Fruit fly (Drosophila melanogaster) whole organism, embryonic: ENCODE data around the gene Reepl1.

Source experiments
- ATbp ChIP-seq: fragments of 200-800 bp; sonication (Bioruptor generic); optimal IDR thresholded peaks from 2 replicates; lab custom pipeline; 2017; ENCODE audit warnings: missing biosample characterization, mild to moderate bottlenecking, missing genetic modification characterization, missing genetic modification reagents
- Atf3 ChIP-seq: fragments of 200-800 bp; sonication (Bioruptor generic); optimal IDR thresholded peaks from 3 replicates; lab custom pipeline; 2016; ENCODE audit warnings: missing biosample characterization, missing genetic modification characterization
- CG10431 ChIP-seq: fragments of 200-800 bp; sonication (Bioruptor generic); optimal IDR thresholded peaks from 3 replicates; lab custom pipeline; 2018; ENCODE audit warnings: missing biosample characterization, mild to moderate bottlenecking, missing genetic modification characterization
- CG11085 ChIP-seq: fragments of 200-800 bp; sonication (Bioruptor generic); IDR thresholded peaks from 2 replicates; pipeline ENCODE4 v1.3.6; 2022; ENCODE audit warnings: missing biosample characterization, missing genetic modification characterization
- CG11093 ChIP-seq: fragments of 200-800 bp; sonication (Bioruptor generic); IDR thresholded peaks from 3 replicates; pipeline ENCODE4 v1.3.6; 2022; ENCODE audit warnings: missing biosample characterization, missing genetic modification characterization
- CG11504 ChIP-seq: fragments of 200-800 bp; sonication (Bioruptor generic); optimal IDR thresholded peaks from 3 replicates; lab custom pipeline; 2019; ENCODE audit warnings: missing biosample characterization, mild to moderate bottlenecking, missing genetic modification characterization, moderate library complexity
- CG12104 ChIP-seq: fragments of 200-800 bp; sonication (Bioruptor generic); optimal IDR thresholded peaks from 3 replicates; lab custom pipeline; 2016; ENCODE audit warnings: missing biosample characterization, missing genetic modification characterization
- CG14860 ChIP-seq: fragments of 200-800 bp; sonication (Bioruptor generic); IDR thresholded peaks from 3 replicates; pipeline ENCODE4 v1.3.6; 2022; ENCODE audit warnings: missing biosample characterization, missing genetic modification characterization; ENCODE audit not compliant: partially characterized antibody
- CG15073 ChIP-seq: fragments of 200-800 bp; sonication (Bioruptor generic); optimal IDR thresholded peaks from 2 replicates; lab custom pipeline; 2016; ENCODE audit warnings: missing biosample characterization, missing genetic modification characterization
- CG15514 ChIP-seq: fragments of 200-800 bp; sonication (Bioruptor generic); optimal IDR thresholded peaks from 3 replicates; lab custom pipeline; 2017; ENCODE audit warnings: missing biosample characterization, missing genetic modification characterization, mild to moderate bottlenecking, moderate library complexity, missing genetic modification reagents
- CG17328 ChIP-seq: fragments of 200-800 bp; sonication (Bioruptor generic); IDR thresholded peaks from 2 replicates; pipeline ENCODE4 v1.3.6; 2022; ENCODE audit warnings: missing biosample characterization, missing genetic modification characterization
- CG1792 ChIP-seq: fragments of 200-800 bp; sonication (Bioruptor generic); optimal IDR thresholded peaks from 2 replicates; lab custom pipeline; 2016; ENCODE audit warnings: missing biosample characterization, missing genetic modification characterization
- CG18764 ChIP-seq: fragments of 200-800 bp; sonication (Bioruptor generic); optimal IDR thresholded peaks from 3 replicates; lab custom pipeline; 2016; ENCODE audit warnings: missing biosample characterization, missing genetic modification characterization
- CG2120 ChIP-seq: fragments of 200-800 bp; sonication (Bioruptor generic); optimal IDR thresholded peaks from 3 replicates; lab custom pipeline; 2016; ENCODE audit warnings: missing biosample characterization, missing genetic modification characterization
- CG2202 ChIP-seq: fragments of 200-800 bp; sonication (Bioruptor generic); optimal IDR thresholded peaks from 2 replicates; lab custom pipeline; 2018; ENCODE audit warnings: missing biosample characterization, mild to moderate bottlenecking, missing genetic modification characterization
- CG32772 ChIP-seq: fragments of 200-800 bp; sonication (Bioruptor generic); IDR thresholded peaks from 2 replicates; pipeline ENCODE4 v1.3.6; 2022; ENCODE audit warnings: missing biosample characterization, missing genetic modification characterization
- CG4360 ChIP-seq: fragments of 200-800 bp; sonication (Bioruptor generic); IDR thresholded peaks from 2 replicates; pipeline ENCODE4 v1.3.6; 2022; ENCODE audit warnings: missing biosample characterization, missing genetic modification characterization
- CG8089 ChIP-seq: fragments of 200-800 bp; sonication (Bioruptor generic); optimal IDR thresholded peaks from 3 replicates; lab custom pipeline; 2016; ENCODE audit warnings: missing biosample characterization, missing genetic modification characterization
- Chrac-16 ChIP-seq: fragments of 200-800 bp; sonication (Bioruptor generic); optimal IDR thresholded peaks from 3 replicates; lab custom pipeline; 2016; ENCODE audit warnings: missing biosample characterization, missing genetic modification characterization
- CrebB ChIP-seq: fragments of 200-800 bp; sonication (Bioruptor generic); optimal IDR thresholded peaks from 3 replicates; lab custom pipeline; 2018; ENCODE audit warnings: missing biosample characterization, mild to moderate bottlenecking, missing genetic modification characterization
- Fer3 ChIP-seq: fragments of 200-800 bp; sonication (Bioruptor generic); optimal IDR thresholded peaks from 2 replicates; lab custom pipeline; 2018; ENCODE audit warnings: missing biosample characterization, mild to moderate bottlenecking, missing genetic modification characterization, moderate library complexity
- Hand ChIP-seq: fragments of 200-800 bp; sonication (Bioruptor generic); optimal IDR thresholded peaks from 2 replicates; lab custom pipeline; 2017; ENCODE audit warnings: mild to moderate bottlenecking, missing biosample characterization, missing genetic modification reagents, missing genetic modification characterization
- MBD-R2 ChIP-seq: fragments of 200-800 bp; sonication (Bioruptor generic); IDR thresholded peaks from 2 replicates; pipeline ENCODE4 v1.3.6; 2022; ENCODE audit warnings: missing biosample characterization, missing genetic modification characterization
- Mrtf ChIP-seq: fragments of 200-800 bp; sonication (Bioruptor generic); IDR thresholded peaks from 3 replicates; pipeline ENCODE4 v1.3.6; 2022; ENCODE audit warnings: missing biosample characterization, missing genetic modification characterization
- Oaz ChIP-seq: fragments of 200-800 bp; sonication (Bioruptor generic); IDR thresholded peaks from 2 replicates; pipeline ENCODE4 v1.3.6; 2022; ENCODE audit warnings: missing biosample characterization, missing genetic modification characterization
- Ssrp ChIP-seq: fragments of 200-800 bp; sonication (Bioruptor generic); optimal IDR thresholded peaks from 2 replicates; lab custom pipeline; 2018; ENCODE audit warnings: missing biosample characterization, mild to moderate bottlenecking, missing genetic modification characterization, moderate library complexity
- bcd ChIP-seq: fragments of 200-800 bp; sonication (Bioruptor generic); optimal IDR thresholded peaks from 2 replicates; lab custom pipeline; 2017; ENCODE audit warnings: missing biosample characterization, mild to moderate bottlenecking, missing genetic modification characterization
- bowl ChIP-seq: fragments of 200-800 bp; sonication (Bioruptor generic); IDR thresholded peaks from 2 replicates; pipeline ENCODE4 v1.3.6; 2022; ENCODE audit warnings: missing biosample characterization, missing genetic modification characterization
- caup ChIP-seq: fragments of 200-800 bp; sonication (Bioruptor generic); optimal IDR thresholded peaks from 3 replicates; lab custom pipeline; 2017; ENCODE audit warnings: missing biosample characterization, mild to moderate bottlenecking, missing genetic modification characterization, moderate library complexity; ENCODE audit not compliant: severe bottlenecking
- ewg ChIP-seq: fragments of 200-800 bp; sonication (Bioruptor generic); optimal IDR thresholded peaks from 3 replicates; lab custom pipeline; 2017; ENCODE audit warnings: mild to moderate bottlenecking, missing biosample characterization, missing genetic modification reagents, missing genetic modification characterization
- gt ChIP-seq: fragments of 200-800 bp; sonication (Bioruptor generic); IDR thresholded peaks from 2 replicates; pipeline ENCODE4 v1.3.6; 2022; ENCODE audit warnings: missing biosample characterization, missing genetic modification characterization
- inv ChIP-seq: fragments of 200-800 bp; sonication (Bioruptor generic); IDR thresholded peaks from 2 replicates; pipeline ENCODE4 v1.3.6; 2022; ENCODE audit warnings: missing biosample characterization, missing genetic modification characterization; ENCODE audit not compliant: partially characterized antibody
- lbe ChIP-seq: fragments of 200-800 bp; sonication (Bioruptor generic); optimal IDR thresholded peaks from 2 replicates; lab custom pipeline; 2016; ENCODE audit warnings: missing biosample characterization, mild to moderate bottlenecking, missing genetic modification characterization
- nau ChIP-seq: fragments of 200-800 bp; sonication (Bioruptor generic); optimal IDR thresholded peaks from 3 replicates; lab custom pipeline; 2017; ENCODE audit warnings: missing biosample characterization, mild to moderate bottlenecking, missing genetic modification characterization, missing genetic modification reagents
- slou ChIP-seq: fragments of 200-800 bp; sonication (Bioruptor generic); optimal IDR thresholded peaks from 3 replicates; lab custom pipeline; 2016; ENCODE audit warnings: missing biosample characterization, missing genetic modification characterization
- sna ChIP-seq: fragments of 200-800 bp; sonication (Bioruptor generic); IDR thresholded peaks from 2 replicates; pipeline ENCODE4 v1.3.6; 2022; ENCODE audit warnings: missing biosample characterization, missing genetic modification characterization; ENCODE audit not compliant: partially characterized antibody
- tgo ChIP-seq: fragments of 200-800 bp; sonication (Bioruptor generic); IDR thresholded peaks from 3 replicates; pipeline ENCODE4 v1.3.6; 2022; ENCODE audit warnings: missing biosample characterization, missing genetic modification characterization
- toy ChIP-seq: fragments of 200-800 bp; sonication (Bioruptor generic); IDR thresholded peaks from 2 replicates; pipeline ENCODE4 v1.3.6; 2022; ENCODE audit warnings: missing biosample characterization, missing genetic modification characterization
- zen ChIP-seq: fragments of 200-800 bp; sonication (Bioruptor generic); optimal IDR thresholded peaks from 3 replicates; lab custom pipeline; 2018; ENCODE audit warnings: missing biosample characterization, mild to moderate bottlenecking, missing genetic modification characterization, moderate library complexity

The Reepl1 gene

dm6 chrX:11559728-11560724 lies 12.5 kb upstream of the Reepl1 start (continued):
- TF ChIP-seq CG11093, result peak; percentile 45; the same call in 1 of the 3 replicates
- TF ChIP-seq bcd, result peak; percentile 84
- TF ChIP-seq ewg, result peak; percentile 65
- TF ChIP-seq bowl, result no peak
- peak; percentile 27; the same call in 1 of the 2 replicates for TF ChIP-seq CG17328 (GFP tag; lab: Robert Waterston, UW)
- TF ChIP-seq lbe (GFP tag; lab: Kevin White, UChicago), result no peak
- peak; percentile 84 for TF ChIP-seq Fer3 (tag; lab: Kevin White, UChicago)
- peak; percentile 57; the same call in 1 of the 2 replicates for TF ChIP-seq CG11085 (GFP tag; lab: Robert Waterston, UW)
- TF ChIP-seq CG14860 (GFP tag; lab: Robert Waterston, UW), result no peak
- TF ChIP-seq CG2202, result peak; percentile 25
- TF ChIP-seq CrebB (tag; lab: Kevin White, UChicago), result peak; percentile 74
- peak; percentile 35; the same call in 1 of the 3 replicates for TF ChIP-seq Mrtf
- TF ChIP-seq slou (GFP tag; lab: Kevin White, UChicago), result peak; percentile 71
- peak; percentile 85 for TF ChIP-seq caup (GFP tag; lab: Kevin White, UChicago)
- peak; percentile 57 for TF ChIP-seq Chrac-16 (GFP tag; lab: Kevin White, UChicago)
- no peak for TF ChIP-seq MBD-R2 (GFP tag; lab: Robert Waterston, UW)
- TF ChIP-seq CG2120, result peak; percentile 78
- TF ChIP-seq zen (tag; lab: Kevin White, UChicago), result peak; percentile 42
- peak; percentile 84 for TF ChIP-seq ATbp (GFP tag; lab: Kevin White, UChicago)
- peak; percentile 76 for TF ChIP-seq CG15514 (GFP tag; lab: Kevin White, UChicago)
- TF ChIP-seq CG32772 (GFP tag; lab: Robert Waterston, UW), result peak; percentile 56
- TF ChIP-seq CG8089 (GFP tag; lab: Kevin White, UChicago), result no peak
- no peak for TF ChIP-seq CG4360
- no peak for TF ChIP-seq sna (GFP tag; lab: Robert Waterston, UW)
- TF ChIP-seq CG12104 (GFP tag; lab: Kevin White, UChicago), result peak; percentile 90
- peak; percentile 85 for TF ChIP-seq Ssrp
- TF ChIP-seq gt (GFP tag; lab: Robert Waterston, UW), result 0 out of 2 replicates have a peak, but pooled peaks have one; percentile 26
- TF ChIP-seq tgo (GFP tag; lab: Robert Waterston, UW), result peak; percentile 72
- TF ChIP-seq CG18764 (GFP tag; lab: Kevin White, UChicago), result peak; percentile 23
- peak; percentile 94 for TF ChIP-seq CG11504 (tag; lab: Kevin White, UChicago)
- no peak for TF ChIP-seq nau (GFP tag; lab: Kevin White, UChicago)
- peak; percentile 42; the same call in 1 of the 2 replicates for TF ChIP-seq Oaz
- 0 out of 2 replicates have a peak, but pooled peaks have one; percentile 21 for TF ChIP-seq toy (GFP tag; lab: Robert Waterston, UW)
- TF ChIP-seq inv, result no peak
- no peak for TF ChIP-seq Atf3 (GFP tag; lab: Kevin White, UChicago)
- peak; percentile 82 for TF ChIP-seq Hand (GFP tag; lab: Kevin White, UChicago)
- peak; percentile 2 for TF ChIP-seq CG15073 (GFP tag; lab: Kevin White, UChicago)
- no peak for TF ChIP-seq CG10431
- TF ChIP-seq CG1792 (GFP tag; lab: Kevin White, UChicago), result no peak
